Fruit fly (Drosophila melanogaster): ENCODE data around the gene PolA2.

The PolA2 gene

DNA sequence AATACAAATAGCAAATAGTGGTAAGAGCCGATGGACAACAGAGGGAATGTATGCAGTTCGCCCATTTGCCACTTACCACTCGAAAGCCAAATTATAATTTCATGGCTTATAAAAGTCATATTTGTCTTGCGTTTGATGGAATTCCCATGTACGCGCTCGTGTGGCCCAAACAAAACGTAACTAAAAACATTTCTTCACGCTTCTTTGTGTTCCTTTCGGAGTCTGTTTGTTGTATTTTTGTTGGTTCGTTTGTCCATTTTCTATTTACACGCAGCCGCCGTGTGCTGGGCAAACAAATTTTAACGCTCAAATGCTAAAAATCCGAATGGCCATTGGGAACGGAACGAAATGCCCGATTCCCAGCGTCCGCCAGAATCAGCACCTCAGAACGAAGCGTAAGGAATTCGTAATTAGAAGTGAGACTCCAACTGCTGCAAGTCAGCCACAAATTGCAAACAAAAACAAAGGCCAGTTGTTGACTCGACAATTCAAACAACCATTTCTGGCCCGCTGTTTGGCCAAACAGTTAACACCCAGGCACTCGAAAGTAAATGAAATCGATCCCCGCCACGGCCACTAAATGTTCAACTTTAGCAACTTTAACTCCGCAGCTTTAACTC is 30.1 kb upstream of the PolA2 start (continued):
- TF ChIP-seq CG13287 (GFP tag; IDR thresholded peaks at IDR 0.05; ENCODE audit: partially characterized antibody) (no peak), ems (GFP tag; optimal IDR thresholded peaks at IDR 0.05) (no peak), ATbp (GFP tag; optimal IDR thresholded peaks at IDR 0.05) (peak; percentile 79), GATAe (GFP tag; conservative IDR thresholded peaks at IDR 0.05) (no peak), gsb-n (tag; optimal IDR thresholded peaks at IDR 0.05) (peak; percentile 38), Ets65A (GFP tag) (no peak), p53 (GFP tag; optimal IDR thresholded peaks at IDR 0.05) (peak; percentile 9), CG18619 (GFP tag; optimal IDR thresholded peaks at IDR 0.05) (peak; percentile 47), ci (GFP tag; IDR thresholded peaks at IDR 0.05) (peak; percentile 67; the same call in 2 of the 3 replicates), Bteb2 (GFP tag; optimal IDR thresholded peaks at IDR 0.05) (no peak), CG12104 (GFP tag; optimal IDR thresholded peaks at IDR 0.05) (peak; percentile 2), CG3281 (GFP tag; optimal IDR thresholded peaks at IDR 0.05) (no peak), hkb (optimal IDR thresholded peaks at IDR 0.05) (no peak), hkb (GFP tag; IDR thresholded peaks at IDR 0.05) (peak; percentile 67), CG11695 (GFP tag; IDR thresholded peaks at IDR 0.05) (peak; percentile 58; the same call in 1 of the 3 replicates)

DNA sequence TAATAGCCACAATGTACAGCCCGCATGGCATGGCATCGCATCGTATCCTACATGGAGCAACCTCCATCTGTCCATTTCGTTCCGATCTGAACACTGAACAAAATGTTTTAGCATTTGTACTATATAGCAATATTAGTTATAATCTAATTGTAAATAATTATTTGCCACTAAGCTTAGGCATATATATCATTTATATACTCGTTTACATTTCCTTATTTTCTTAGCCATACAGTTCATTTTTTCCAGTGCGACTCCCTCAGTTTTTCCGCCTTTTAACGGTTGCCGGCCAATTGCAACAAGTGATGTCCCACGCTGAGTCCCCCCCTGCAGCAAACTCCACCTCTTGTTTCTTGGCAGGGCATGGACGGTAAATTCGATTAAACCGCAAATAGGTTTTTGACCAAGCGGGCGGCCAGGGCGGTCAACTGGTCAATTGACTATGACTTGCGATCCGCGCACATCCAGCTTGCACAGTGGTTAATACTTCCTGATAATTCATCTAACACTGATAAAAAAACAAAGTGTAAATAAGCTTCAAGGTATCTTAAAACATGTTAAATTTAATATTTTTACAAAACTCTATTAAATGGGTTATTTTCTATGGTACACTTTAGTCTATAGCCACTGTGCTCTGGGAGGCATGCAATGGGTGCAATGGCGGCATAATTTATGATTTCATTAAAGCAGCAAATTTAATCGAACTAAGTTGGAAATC is 29.2 kb upstream of the PolA2 start:
- TF ChIP-seq Drgx (GFP tag; IDR thresholded peaks at IDR 0.05), result peak; percentile 12; the same call in 1 of the 2 replicates
- no peak for TF ChIP-seq prd (optimal IDR thresholded peaks at IDR 0.05)
- peak; percentile 20; the same call in 1 of the 3 replicates for TF ChIP-seq prd (GFP tag; IDR thresholded peaks at IDR 0.05)
- 0 out of 2 replicates have a peak, but pooled peaks have one; percentile 27 for TF ChIP-seq HLH3B (GFP tag; IDR thresholded peaks at IDR 0.05)
- TF ChIP-seq row (GFP tag; IDR thresholded peaks at IDR 0.05), result no peak
- peak; percentile 25 for TF ChIP-seq Med (GFP tag)
- TF ChIP-seq CG4404 (GFP tag; IDR thresholded peaks at IDR 0.05), result no peak
- no peak for TF ChIP-seq lola (GFP tag; optimal IDR thresholded peaks at IDR 0.05)
- TF ChIP-seq CG13775 (GFP tag; optimal IDR thresholded peaks at IDR 0.05), result no peak
- TF ChIP-seq CG6683 (GFP tag; optimal IDR thresholded peaks at IDR 0.05), result no peak
- TF ChIP-seq Ptx1 (GFP tag; IDR thresholded peaks at IDR 0.05), result 0 out of 2 replicates have a peak, but pooled peaks have one; percentile 6
- TF ChIP-seq sens (GFP tag), result peak; percentile 27
- TF ChIP-seq zen (tag; optimal IDR thresholded peaks at IDR 0.05), result no peak
- TF ChIP-seq Hsf (GFP tag; optimal IDR thresholded peaks at IDR 0.05), result no peak
- TF ChIP-seq Mes4 (GFP tag; optimal IDR thresholded peaks at IDR 0.05), result no peak
- 0 out of 2 replicates have a peak, but pooled peaks have one; percentile 14 for TF ChIP-seq esg (GFP tag; conservative IDR thresholded peaks at IDR 0.05)
- no peak for TF ChIP-seq crol (GFP tag; IDR thresholded peaks at IDR 0.05)

DNA sequence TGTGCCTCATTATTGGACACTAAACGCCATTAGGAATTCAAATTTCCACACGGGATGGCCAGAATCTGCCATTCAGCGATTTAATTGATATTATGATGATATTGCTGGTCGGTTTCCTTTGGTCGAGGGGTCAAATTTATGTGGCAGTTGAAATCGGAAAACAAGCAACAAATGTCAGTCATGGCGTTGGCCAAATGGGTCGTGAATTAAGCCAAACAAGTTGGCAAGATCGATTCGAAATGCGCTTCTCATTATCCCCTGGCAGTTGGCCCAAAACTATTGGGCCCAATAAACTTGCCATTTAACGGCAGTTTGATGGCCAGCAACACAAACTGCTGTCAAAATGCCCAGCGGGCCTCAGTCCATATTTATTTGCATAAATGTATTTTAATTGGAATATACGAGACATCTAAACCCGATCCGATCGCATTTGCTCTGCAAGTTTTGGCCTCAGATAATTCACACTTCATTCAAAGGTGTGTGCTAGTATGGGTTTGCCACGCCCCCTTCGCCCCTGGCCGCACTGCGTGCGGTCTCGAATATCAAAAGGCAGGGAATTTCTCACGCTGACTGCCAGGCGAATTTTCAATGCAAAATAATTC is 25.9 kb upstream of the PolA2 start:
- TF ChIP-seq abd-A (tag; optimal IDR thresholded peaks at IDR 0.05) (peak; percentile 96), CG3726 (GFP tag; IDR thresholded peaks at IDR 0.05) (0 out of 3 replicates have a peak, but pooled peaks have one; percentile 23), CG9797 (GFP tag; optimal IDR thresholded peaks at IDR 0.05) (no peak), vvl (GFP tag; IDR thresholded peaks at IDR 0.05) (peak; percentile 63), gro (GFP tag; optimal IDR thresholded peaks at IDR 0.05) (peak; percentile 28), chinmo (GFP tag; IDR thresholded peaks at IDR 0.05; ENCODE audit: partially characterized antibody) (0 out of 4 replicates have a peak, but pooled peaks have one; percentile 62), BtbVII (GFP tag; optimal IDR thresholded peaks at IDR 0.05) (no peak)

Measured in whole organism, embryonic.